Worm (Caenorhabditis elegans) whole organism, L2 larva: Measurements from ENCODE around the gene pqn-13.

Experiments
- F13H6.1 ChIP-seq: sonication (generic microtip); optimal IDR thresholded peaks from 2 replicates; lab custom pipeline; 2016; ENCODE audit warnings: missing genetic modification characterization, missing compliant biosample characterization
- alr-1 ChIP-seq: fragments of 150-350 bp; optimal IDR thresholded peaks from 2 replicates; lab custom pipeline; 2014; ENCODE audit warnings: missing biosample characterization, missing genetic modification characterization
- ama-1 ChIP-seq: fragments of 150-350 bp; optimal IDR thresholded peaks from 2 replicates; lab custom pipeline; 2018; ENCODE audit warnings: inconsistent platforms
- blmp-1 ChIP-seq: sonication (generic microtip); optimal IDR thresholded peaks from 2 replicates; lab custom pipeline; 2017; ENCODE audit warnings: missing genetic modification characterization, mild to moderate bottlenecking, missing compliant biosample characterization, antibody characterized with exemption, moderate library complexity; ENCODE audit not compliant: insufficient read depth
- ceh-16 ChIP-seq: fragments of 150-350 bp; optimal IDR thresholded peaks from 2 replicates; lab custom pipeline; 2014; ENCODE audit warnings: missing biosample characterization, missing genetic modification characterization
- elt-3 ChIP-seq: sonication (generic microtip); optimal IDR thresholded peaks from 2 replicates; lab custom pipeline; 2017; ENCODE audit warnings: missing biosample characterization, missing genetic modification characterization
- lsy-2 ChIP-seq, 2 experiments: fragments of 150-350 bp in 1 of 2; sonication (generic microtip) in 1 of 2; optimal IDR thresholded peaks; 2 replicates each; lab custom pipeline; 2014 to 2017; ENCODE audit warnings: missing biosample characterization in 2 of 2, missing genetic modification characterization in 2 of 2
- nhr-11 ChIP-seq: fragments of 150-350 bp; optimal IDR thresholded peaks from 2 replicates; lab custom pipeline; 2014; ENCODE audit warnings: missing biosample characterization, missing genetic modification characterization
- nhr-12 ChIP-seq: fragments of 150-350 bp; optimal IDR thresholded peaks from 2 replicates; lab custom pipeline; 2014; ENCODE audit warnings: missing biosample characterization, missing genetic modification characterization
- nhr-23 ChIP-seq: fragments of 150-350 bp; optimal IDR thresholded peaks from 2 replicates; lab custom pipeline; 2014; ENCODE audit warnings: missing biosample characterization, missing genetic modification reagents, missing genetic modification characterization
- nhr-77 ChIP-seq: fragments of 150-350 bp; optimal IDR thresholded peaks from 2 replicates; lab custom pipeline; 2014; ENCODE audit warnings: missing biosample characterization, missing genetic modification characterization
- snpc-4 ChIP-seq: fragments of 150-350 bp; optimal IDR thresholded peaks from 2 replicates; lab custom pipeline; 2014; ENCODE audit warnings: missing biosample characterization, missing genetic modification characterization
- zag-1 ChIP-seq: fragments of 150-350 bp; optimal IDR thresholded peaks from 2 replicates; lab custom pipeline; 2014; ENCODE audit warnings: missing biosample characterization, missing genetic modification characterization
- ztf-4 ChIP-seq: fragments of 150-350 bp; optimal IDR thresholded peaks from 2 replicates; lab custom pipeline; 2014; ENCODE audit warnings: missing biosample characterization, missing genetic modification characterization

DNA sequence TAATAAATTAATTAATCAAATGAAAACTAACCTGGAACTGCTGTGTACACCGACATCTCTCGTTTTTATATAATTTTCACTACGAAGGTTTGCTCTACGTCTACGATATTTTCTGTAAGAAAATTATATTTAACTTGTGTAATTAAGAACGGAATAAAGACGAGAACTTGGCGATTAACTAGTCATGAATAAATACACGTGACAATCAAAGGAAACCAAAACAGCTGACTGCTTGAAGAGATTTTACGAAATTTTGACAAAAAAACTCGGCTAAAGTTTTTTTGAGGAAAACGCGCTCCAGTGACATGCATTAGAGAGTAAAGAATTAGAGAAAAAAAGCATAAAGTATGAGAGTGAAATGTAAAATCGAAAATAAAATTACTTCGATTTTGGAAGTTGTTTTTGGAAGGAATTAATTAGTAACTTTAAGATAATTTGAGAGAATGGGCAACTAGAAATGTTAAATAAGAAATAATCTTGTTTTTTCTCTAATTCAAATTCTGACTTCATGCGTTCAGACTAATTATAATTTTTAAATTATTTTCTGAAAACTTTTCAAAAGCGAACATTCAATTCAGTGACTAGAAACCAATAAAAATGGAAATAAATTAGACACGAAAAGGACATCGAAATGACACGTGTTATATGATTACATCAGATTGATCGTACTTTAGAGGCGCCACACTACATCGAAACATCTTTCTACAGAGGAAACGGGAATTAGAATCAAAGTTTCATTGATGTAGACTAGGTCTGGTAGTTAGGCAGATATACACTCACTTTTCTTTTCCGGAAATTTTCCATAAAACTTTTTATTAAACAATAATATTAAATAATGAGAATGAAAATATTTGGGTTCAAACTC is 11.4 kb upstream of the pqn-13 start, which contains the start of gene F25B4.7:
- TF ChIP-seq nhr-12 (tag; lab: Kevin White, UChicago) = no peak
- TF ChIP-seq nhr-23 (tag; lab: Kevin White, UChicago) = no peak
- TF ChIP-seq nhr-11 (tag; lab: Kevin White, UChicago) = no peak
- peak in 1 of 2 experiments; percentile 41 for TF ChIP-seq lsy-2 (tag; optimal IDR thresholded peaks at IDR 0.05; lab: Kevin White, UChicago)
- TF ChIP-seq elt-3 (tag; lab: Kevin White, UChicago) = no peak
- TF ChIP-seq F13H6.1 (tag; lab: Kevin White, UChicago) = no peak
- TF ChIP-seq ama-1 (lab: Kevin White, UChicago) = no peak
- TF ChIP-seq nhr-77 (tag; lab: Kevin White, UChicago) = no peak
- no peak for TF ChIP-seq zag-1
- TF ChIP-seq ztf-4 = no peak
- no peak for TF ChIP-seq ceh-16 (tag; lab: Kevin White, UChicago)
- TF ChIP-seq alr-1 (tag; lab: Kevin White, UChicago) = no peak
- no peak for TF ChIP-seq blmp-1 (tag; lab: Kevin White, UChicago)
- TF ChIP-seq snpc-4 = no peak
